Worm (Caenorhabditis elegans) whole organism, young adult: Measurements from ENCODE around the gene C44B9.2.

ENCODE experiments used
- C17E4.6 ChIP-seq: fragments of 200-800 bp; sonication (Bioruptor generic); IDR thresholded peaks from 2 replicates; pipeline ENCODE4 v1.3.6; 2022; ENCODE audit warnings: missing genetic modification reagents, missing genetic modification characterization, missing compliant biosample characterization
- D2030.7 ChIP-seq: fragments of 200-800 bp; sonication (Bioruptor generic); IDR thresholded peaks from 2 replicates; pipeline ENCODE4 v1.3.6; 2022; ENCODE audit warnings: missing genetic modification reagents, missing genetic modification characterization, missing compliant biosample characterization
- F22D6.2 ChIP-seq: sonication (generic microtip); optimal IDR thresholded peaks from 2 replicates; lab custom pipeline; 2016; ENCODE audit warnings: mild to moderate bottlenecking, missing genetic modification characterization, missing compliant biosample characterization
- F23B12.7 ChIP-seq: sonication (generic microtip); optimal IDR thresholded peaks from 2 replicates; lab custom pipeline; 2017; ENCODE audit warnings: missing genetic modification characterization, mild to moderate bottlenecking, missing compliant biosample characterization, antibody characterized with exemption, moderate library complexity; ENCODE audit not compliant: insufficient read depth
- F57A8.1 ChIP-seq: fragments of 200-800 bp; sonication (Bioruptor generic); optimal IDR thresholded peaks from 2 replicates; lab custom pipeline; 2018; ENCODE audit warnings: mild to moderate bottlenecking, missing genetic modification characterization, moderate library complexity, missing compliant biosample characterization
- K12H6.12 ChIP-seq: fragments of 200-800 bp; sonication (Bioruptor generic); optimal IDR thresholded peaks from 2 replicates; lab custom pipeline; 2018; ENCODE audit warnings: mild to moderate bottlenecking, missing genetic modification characterization, missing compliant biosample characterization
- Y53G8AR.9 ChIP-seq: fragments of 200-800 bp; sonication (Bioruptor generic); conservative IDR thresholded peaks from 2 replicates; pipeline ENCODE4 v1.3.6; 2022; ENCODE audit warnings: missing genetic modification reagents, missing genetic modification characterization, missing compliant biosample characterization
- Y67H2A.10 ChIP-seq: fragments of 200-800 bp; sonication (Bioruptor generic); conservative IDR thresholded peaks from 2 replicates; pipeline ENCODE4 v1.3.6; 2022; ENCODE audit warnings: missing genetic modification reagents, missing genetic modification characterization, missing compliant biosample characterization
- ZK185.1 ChIP-seq: sonication (generic microtip); optimal IDR thresholded peaks from 2 replicates; lab custom pipeline; 2016; ENCODE audit warnings: mild to moderate bottlenecking, missing genetic modification characterization, missing compliant biosample characterization; ENCODE audit not compliant: poor library complexity, severe bottlenecking
- atf-7 ChIP-seq: sonication (generic microtip); optimal IDR thresholded peaks from 2 replicates; lab custom pipeline; 2017; ENCODE audit warnings: mild to moderate bottlenecking, missing genetic modification characterization, missing compliant biosample characterization
- attf-5 ChIP-seq: fragments of 200-800 bp; sonication (Bioruptor generic); optimal IDR thresholded peaks from 2 replicates; lab custom pipeline; 2018; ENCODE audit warnings: mild to moderate bottlenecking, missing genetic modification characterization, missing compliant biosample characterization
- attf-6 ChIP-seq: fragments of 200-800 bp; sonication (Bioruptor generic); IDR thresholded peaks from 2 replicates; pipeline ENCODE4 v1.3.6; 2022; ENCODE audit warnings: missing genetic modification reagents, missing genetic modification characterization, missing compliant biosample characterization
- bed-1 ChIP-seq: fragments of 200-800 bp; sonication (Bioruptor generic); IDR thresholded peaks from 2 replicates; pipeline ENCODE4 v1.3.6; 2022; ENCODE audit warnings: missing genetic modification reagents, missing genetic modification characterization, missing compliant biosample characterization
- bed-2 ChIP-seq: fragments of 200-800 bp; sonication (Bioruptor generic); IDR thresholded peaks from 2 replicates; pipeline ENCODE4 v1.3.6; 2022; ENCODE audit warnings: missing genetic modification reagents, missing genetic modification characterization, missing compliant biosample characterization
- cebp-2 ChIP-seq: fragments of 200-800 bp; sonication (Bioruptor generic); IDR thresholded peaks from 2 replicates; pipeline ENCODE4 v1.3.6; 2022; ENCODE audit warnings: missing genetic modification characterization, missing compliant biosample characterization
- efl-1 ChIP-seq: fragments of 150-350 bp; optimal IDR thresholded peaks from 2 replicates; lab custom pipeline; 2014; ENCODE audit warnings: missing biosample characterization, missing genetic modification reagents, missing genetic modification characterization
- egl-18 ChIP-seq: fragments of 200-800 bp; sonication (Bioruptor generic); IDR thresholded peaks from 2 replicates; pipeline ENCODE4 v1.3.6; 2022; ENCODE audit warnings: missing genetic modification reagents, missing genetic modification characterization, missing compliant biosample characterization
- ekl-4 ChIP-seq: fragments of 200-800 bp; sonication (Bioruptor generic); IDR thresholded peaks from 2 replicates; pipeline ENCODE4 v1.3.6; 2022; ENCODE audit warnings: missing genetic modification reagents, missing genetic modification characterization, missing compliant biosample characterization
- fkh-3 ChIP-seq: sonication (generic microtip); optimal IDR thresholded peaks from 2 replicates; lab custom pipeline; 2016; ENCODE audit warnings: mild to moderate bottlenecking, missing genetic modification characterization, missing compliant biosample characterization
- him-1 ChIP-seq: sonication (generic microtip); optimal IDR thresholded peaks from 2 replicates; lab custom pipeline; 2016; ENCODE audit warnings: missing genotype, missing genetic modification reagents, missing genetic modification characterization, missing compliant biosample characterization
- hrde-1 ChIP-seq: sonication (generic microtip); optimal IDR thresholded peaks from 2 replicates; lab custom pipeline; 2016; ENCODE audit warnings: missing genetic modification characterization, mild to moderate bottlenecking, missing compliant biosample characterization, moderate library complexity, missing genotype, missing genetic modification reagents, borderline replicate concordance
- let-526 ChIP-seq: fragments of 200-800 bp; sonication (Bioruptor generic); IDR thresholded peaks from 2 replicates; pipeline ENCODE4 v1.3.6; 2022; ENCODE audit warnings: missing genetic modification reagents, missing genetic modification characterization, missing compliant biosample characterization
- let-607 ChIP-seq, 2 experiments: fragments of 200-800 bp in 1 of 2; sonication (Bioruptor generic) in 1 of 2; sonication (generic microtip) in 1 of 2; optimal IDR thresholded peaks; 2 replicates each; lab custom pipeline; 2016 to 2018; ENCODE audit warnings: mild to moderate bottlenecking in 2 of 2, missing compliant biosample characterization in 2 of 2, missing genetic modification characterization in 2 of 2, moderate library complexity in 2 of 2, missing genotype in 1 of 2
- lin-35 ChIP-seq, 3 experiments: fragments of 150-350 bp in 2 of 3; sonication (generic microtip) in 1 of 3; optimal IDR thresholded peaks; 2 replicates each; lab custom pipeline; 2014 to 2018; ENCODE audit warnings: missing biosample characterization in 3 of 3, missing genetic modification characterization in 3 of 3, missing genetic modification reagents in 3 of 3
- lsy-27 ChIP-seq: sonication (generic microtip); optimal IDR thresholded peaks from 2 replicates; lab custom pipeline; 2017; ENCODE audit warnings: missing genetic modification characterization, mild to moderate bottlenecking, missing compliant biosample characterization, antibody characterized with exemption, missing genotype, borderline replicate concordance; ENCODE audit not compliant: insufficient read depth
- madf-10 ChIP-seq: sonication (generic microtip); optimal IDR thresholded peaks from 2 replicates; lab custom pipeline; 2016; ENCODE audit warnings: mild to moderate bottlenecking, missing genetic modification characterization, missing compliant biosample characterization
- madf-3 ChIP-seq: fragments of 200-800 bp; sonication (Bioruptor generic); IDR thresholded peaks from 2 replicates; pipeline ENCODE4 v1.3.6; 2022; ENCODE audit warnings: missing genetic modification reagents, missing genetic modification characterization, missing compliant biosample characterization
- madf-6 ChIP-seq: fragments of 200-800 bp; sonication (Bioruptor generic); IDR thresholded peaks from 2 replicates; pipeline ENCODE4 v1.3.6; 2022; ENCODE audit warnings: missing genetic modification reagents, missing genetic modification characterization, missing compliant biosample characterization
- mxl-1 ChIP-seq: sonication (generic microtip); optimal IDR thresholded peaks from 2 replicates; lab custom pipeline; 2016; ENCODE audit warnings: missing genetic modification characterization, missing compliant biosample characterization
- nhr-80 ChIP-seq: sonication (generic microtip); optimal IDR thresholded peaks from 2 replicates; lab custom pipeline; 2016; ENCODE audit warnings: missing genetic modification characterization, missing compliant biosample characterization
- pha-4 ChIP-seq: fragments of 150-350 bp; sonication (generic microtip); optimal IDR thresholded peaks from 2 replicates; lab custom pipeline; 2014; ENCODE audit warnings: missing biosample characterization, missing genetic modification reagents, missing genetic modification characterization
- repo-1 ChIP-seq: sonication (generic microtip); optimal IDR thresholded peaks from 2 replicates; lab custom pipeline; 2017; ENCODE audit warnings: mild to moderate bottlenecking, missing genetic modification characterization, missing compliant biosample characterization
- rpc-1 ChIP-seq, 2 experiments: fragments of 150-350 bp in 1 of 2; sonication (generic microtip) in 1 of 2; optimal IDR thresholded peaks; 2 replicates each; lab custom pipeline; 2014 to 2018; ENCODE audit warnings: missing biosample characterization in 1 of 2, missing genetic modification characterization in 1 of 2, missing genetic modification reagents in 1 of 2, missing genotype in 1 of 2
- snpc-1.1 ChIP-seq: sonication (generic microtip); optimal IDR thresholded peaks from 2 replicates; lab custom pipeline; 2017; ENCODE audit warnings: missing genetic modification characterization, mild to moderate bottlenecking, missing compliant biosample characterization, antibody characterized with exemption, moderate library complexity, missing genotype, missing genetic modification reagents; ENCODE audit not compliant: insufficient read depth
- snpc-1.3 ChIP-seq: sonication (generic microtip); optimal IDR thresholded peaks from 2 replicates; lab custom pipeline; 2017; ENCODE audit warnings: missing genetic modification characterization, mild to moderate bottlenecking, missing compliant biosample characterization, antibody characterized with exemption, moderate library complexity, missing genotype, missing genetic modification reagents; ENCODE audit not compliant: insufficient read depth
- snpc-4 ChIP-seq, 5 experiments: fragments of 150-350 bp in 1 of 5; sonication (generic microtip) in 4 of 5; optimal IDR thresholded peaks; 2 replicates each; lab custom pipeline; 2014 to 2018; ENCODE audit warnings: missing genetic modification characterization in 5 of 5, missing biosample characterization in 3 of 5, antibody characterized with exemption in 2 of 5, mild to moderate bottlenecking in 2 of 5, missing compliant biosample characterization in 2 of 5, missing genotype in 2 of 5, moderate library complexity in 2 of 5, missing genetic modification reagents in 1 of 5
- sptf-2 ChIP-seq: fragments of 200-800 bp; sonication (Bioruptor generic); optimal IDR thresholded peaks from 2 replicates; lab custom pipeline; 2018; ENCODE audit warnings: mild to moderate bottlenecking, missing genetic modification characterization, missing compliant biosample characterization
- tbp1 ChIP-seq: fragments of 200-800 bp; sonication (Bioruptor generic); optimal IDR thresholded peaks from 2 replicates; lab custom pipeline; 2018; ENCODE audit warnings: mild to moderate bottlenecking, missing genetic modification characterization, missing compliant biosample characterization
- tbx-9 ChIP-seq: sonication (generic microtip); optimal IDR thresholded peaks from 2 replicates; lab custom pipeline; 2016; ENCODE audit warnings: borderline replicate concordance, missing genetic modification characterization, inconsistent platforms, missing compliant biosample characterization
- unc-130 ChIP-seq: sonication (generic microtip); optimal IDR thresholded peaks from 2 replicates; lab custom pipeline; 2016; ENCODE audit warnings: missing genetic modification reagents, missing genetic modification characterization, missing compliant biosample characterization
- unc-62 ChIP-seq: fragments of 150-350 bp; optimal IDR thresholded peaks from 2 replicates; lab custom pipeline; 2014; ENCODE audit warnings: missing biosample characterization, missing genetic modification reagents, missing genetic modification characterization
- zfh-2 ChIP-seq: fragments of 200-800 bp; sonication (Bioruptor generic); conservative IDR thresholded peaks from 2 replicates; pipeline ENCODE4 v1.3.6; 2022; ENCODE audit warnings: missing genetic modification reagents, missing genetic modification characterization, missing compliant biosample characterization
- ztf-22 ChIP-seq: fragments of 200-800 bp; sonication (Bioruptor generic); optimal IDR thresholded peaks from 2 replicates; lab custom pipeline; 2018; ENCODE audit warnings: mild to moderate bottlenecking, missing genetic modification characterization, moderate library complexity, missing compliant biosample characterization

C44B9.2 gene

ce11 chrIII:10914971-10915370 lies 39.7 kb downstream of the C44B9.2 start:
- no peak for TF ChIP-seq madf-10 (tag; lab: Kevin White, UChicago)
- TF ChIP-seq bed-2 (GFP tag; lab: Robert Waterston, UW), result no peak
- no peak for TF ChIP-seq let-526 (GFP tag; lab: Robert Waterston, UW)
- TF ChIP-seq D2030.7 (GFP tag; lab: Robert Waterston, UW), result no peak
- no peak for TF ChIP-seq F57A8.1
- no peak for TF ChIP-seq him-1 (tag; lab: Kevin White, UChicago)
- no peak for TF ChIP-seq attf-5 (GFP tag; lab: Kevin White, UChicago)
- TF ChIP-seq unc-62 (GFP tag; lab: Kevin White, UChicago), result no peak
- TF ChIP-seq fkh-3 (tag; lab: Kevin White, UChicago), result no peak
- no peak for TF ChIP-seq efl-1 (GFP tag; lab: Kevin White, UChicago)
- TF ChIP-seq ZK185.1 (tag; lab: Kevin White, UChicago), result no peak
- TF ChIP-seq tbx-9, result no peak
- TF ChIP-seq snpc-1.1 (tag; lab: Kevin White, UChicago), result no peak
- TF ChIP-seq cebp-2, result no peak
- no peak for TF ChIP-seq bed-1 (GFP tag; lab: Robert Waterston, UW)
- TF ChIP-seq unc-130 (GFP tag; lab: Kevin White, UChicago), result no peak
- TF ChIP-seq egl-18 (GFP tag; lab: Robert Waterston, UW), result no peak

ce11 chrIII:10920044-10920443 lies 44.8 kb downstream of the C44B9.2 start, which contains the start of gene vab-7:
Gene vab-7, plus strand, starts transcription at chrIII:10920344.
- TF ChIP-seq rpc-1 (optimal IDR thresholded peaks at IDR 0.05; lab: Kevin White, UChicago) (no peak), rpc-1 (tag; optimal IDR thresholded peaks at IDR 0.05; lab: Kevin White, UChicago) (no peak), repo-1 (tag; lab: Kevin White, UChicago) (no peak), lsy-27 (tag; lab: Kevin White, UChicago) (no peak), madf-6 (no peak), atf-7 (tag; lab: Kevin White, UChicago) (no peak), let-526 (GFP tag; lab: Robert Waterston, UW) (no peak), pha-4 (no peak), Y53G8AR.9 (GFP tag; lab: Robert Waterston, UW) (no peak), Y67H2A.10 (GFP tag; lab: Robert Waterston, UW) (no peak), hrde-1 (no peak), C17E4.6 (GFP tag; lab: Robert Waterston, UW) (no peak)

ce11 chrIII:10921474-10921873 lies 46.2 kb downstream of the C44B9.2 start:
- TF ChIP-seq ZK185.1 (tag; lab: Kevin White, UChicago), result no peak
- no peak for TF ChIP-seq madf-3
- TF ChIP-seq zfh-2 (GFP tag; lab: Robert Waterston, UW), result peak; percentile 81
- no peak for TF ChIP-seq snpc-1.3 (tag; lab: Kevin White, UChicago)
- no peak for TF ChIP-seq let-607 (tag; optimal IDR thresholded peaks at IDR 0.05; lab: Kevin White, UChicago)

ce11 chrIII:10923539-10923938 lies 48.3 kb downstream of the C44B9.2 start:
- TF ChIP-seq sptf-2 (GFP tag; lab: Kevin White, UChicago) (no peak), tbp1 (GFP tag; lab: Kevin White, UChicago) (no peak), snpc-4 (GFP tag; optimal IDR thresholded peaks at IDR 0.05; lab: Kevin White, UChicago) (no peak), snpc-4 (tag; optimal IDR thresholded peaks at IDR 0.05; lab: Kevin White, UChicago) (no peak), F23B12.7 (no peak), ztf-22 (GFP tag; lab: Kevin White, UChicago) (no peak), K12H6.12 (tag; lab: Kevin White, UChicago) (no peak), attf-6 (no peak), nhr-80 (tag; lab: Kevin White, UChicago) (no peak), lin-35 (GFP tag; optimal IDR thresholded peaks at IDR 0.05; lab: Kevin White, UChicago) (no peak), unc-62 (GFP tag; lab: Kevin White, UChicago) (no peak), mxl-1 (tag; lab: Kevin White, UChicago) (no peak), ekl-4 (GFP tag; lab: Robert Waterston, UW) (no peak), F22D6.2 (tag; lab: Kevin White, UChicago) (no peak)
